Worm (Caenorhabditis elegans) whole organism, L2 larva: ENCODE results near the gene cutl-24.

ENCODE experiments used
- aly-2 ChIP-seq: fragments of 150-350 bp; optimal IDR thresholded peaks from 2 replicates; lab custom pipeline; 2014; ENCODE audit warnings: missing biosample characterization, missing genetic modification characterization
- mab-5 ChIP-seq: fragments of 150-350 bp; optimal IDR thresholded peaks from 2 replicates; lab custom pipeline; 2014; ENCODE audit warnings: missing biosample characterization, missing genetic modification characterization
- mdl-1 ChIP-seq, 2 experiments: fragments of 150-350 bp in 1 of 2; sonication (generic microtip) in 1 of 2; optimal IDR thresholded peaks; 2 replicates each; lab custom pipeline; 2017; ENCODE audit warnings: missing biosample characterization in 2 of 2, missing genetic modification characterization in 2 of 2
- nhr-12 ChIP-seq: fragments of 150-350 bp; optimal IDR thresholded peaks from 2 replicates; lab custom pipeline; 2014; ENCODE audit warnings: missing biosample characterization, missing genetic modification characterization
- nhr-6 ChIP-seq: fragments of 150-350 bp; optimal IDR thresholded peaks from 2 replicates; lab custom pipeline; 2014; ENCODE audit warnings: missing biosample characterization, missing genetic modification characterization
- unc-55 ChIP-seq: fragments of 150-350 bp; sonication (generic microtip); optimal IDR thresholded peaks from 3 replicates; lab custom pipeline; 2014; ENCODE audit warnings: missing biosample characterization, missing genetic modification reagents, missing genetic modification characterization
- unc-62 ChIP-seq: fragments of 150-350 bp; optimal IDR thresholded peaks from 2 replicates; lab custom pipeline; 2014; ENCODE audit warnings: missing biosample characterization, missing genetic modification reagents, missing genetic modification characterization

ce11 chrIV:202921-203652, 38.2 kb downstream of the cutl-24 start, which contains the start of gene gfrp-1:
- TF ChIP-seq aly-2 (no peak), mab-5 (no peak), nhr-6 (tag; lab: Kevin White, UChicago) (no peak), nhr-12 (tag; lab: Kevin White, UChicago) (no peak), mdl-1 (tag; optimal IDR thresholded peaks at IDR 0.05; lab: Kevin White, UChicago) (no peak), unc-55 (GFP tag; lab: Kevin White, UChicago) (no peak), unc-62 (GFP tag; lab: Kevin White, UChicago) (no peak)
